Fruit fly (Drosophila melanogaster) whole organism, pupa: ENCODE measurements around the gene Trp1.

ENCODE experiments used
- CG13204 ChIP-seq: fragments of 200-800 bp; sonication (Bioruptor generic); optimal IDR thresholded peaks from 2 replicates; lab custom pipeline; 2018; ENCODE audit warnings: missing biosample characterization, mild to moderate bottlenecking, missing genetic modification characterization, moderate library complexity
- CG14655 ChIP-seq: fragments of 200-800 bp; sonication (Bioruptor generic); optimal IDR thresholded peaks from 3 replicates; lab custom pipeline; 2017; ENCODE audit warnings: mild to moderate bottlenecking, missing biosample characterization, missing genetic modification reagents, missing genetic modification characterization
- CG9948 ChIP-seq: fragments of 200-800 bp; sonication (Bioruptor generic); optimal IDR thresholded peaks from 2 replicates; lab custom pipeline; 2018; ENCODE audit warnings: missing biosample characterization, mild to moderate bottlenecking, missing genetic modification characterization, moderate library complexity
- Snoo ChIP-seq: fragments of 200-800 bp; sonication (Bioruptor generic); optimal IDR thresholded peaks from 3 replicates; lab custom pipeline; 2017; ENCODE audit warnings: missing biosample characterization, mild to moderate bottlenecking, missing genetic modification characterization, inconsistent platforms

- TF ChIP-seq CG13204 (GFP tag; lab: Kevin White, UChicago): no peak
- TF ChIP-seq CG9948 (tag; lab: Kevin White, UChicago): no peak
- no peak for TF ChIP-seq Snoo (tag; lab: Kevin White, UChicago)
- no peak for TF ChIP-seq CG14655 (GFP tag; lab: Kevin White, UChicago)
These were observed 47.5 kb downstream of the Trp1 start, which contains the start of gene Pen for dm6 chr2L:10056705-10057104.
